Fruit fly (Drosophila melanogaster) whole organism, pupa: ENCODE measurements around the gene CG10237.

Experiments
- CG12605 ChIP-seq: fragments of 200-800 bp; sonication (Bioruptor generic); IDR thresholded peaks from 2 replicates; pipeline ENCODE4 v1.3.6; 2022; ENCODE audit warnings: missing biosample characterization, missing genetic modification characterization
- CG14655 ChIP-seq: fragments of 200-800 bp; sonication (Bioruptor generic); optimal IDR thresholded peaks from 3 replicates; lab custom pipeline; 2017; ENCODE audit warnings: mild to moderate bottlenecking, missing biosample characterization, missing genetic modification reagents, missing genetic modification characterization
- CG15710 ChIP-seq: fragments of 200-800 bp; sonication (Bioruptor generic); optimal IDR thresholded peaks from 2 replicates; lab custom pipeline; 2018; ENCODE audit warnings: missing biosample characterization, mild to moderate bottlenecking, missing genetic modification characterization, moderate library complexity
- CG32121 ChIP-seq: fragments of 200-800 bp; sonication (Bioruptor generic); IDR thresholded peaks from 2 replicates; pipeline ENCODE4 v1.3.6; 2022; ENCODE audit warnings: missing biosample characterization, missing genetic modification characterization
- CG4496 ChIP-seq: fragments of 200-800 bp; sonication (Bioruptor generic); IDR thresholded peaks from 3 replicates; pipeline ENCODE4 v1.3.6; 2022; ENCODE audit warnings: missing biosample characterization, missing genetic modification characterization
- CG9948 ChIP-seq: fragments of 200-800 bp; sonication (Bioruptor generic); optimal IDR thresholded peaks from 2 replicates; lab custom pipeline; 2018; ENCODE audit warnings: missing biosample characterization, mild to moderate bottlenecking, missing genetic modification characterization, moderate library complexity
- EcR ChIP-seq: fragments of 200-800 bp; sonication (Bioruptor generic); optimal IDR thresholded peaks from 3 replicates; lab custom pipeline; 2019; ENCODE audit warnings: missing biosample characterization, missing genetic modification characterization, mild to moderate bottlenecking, moderate library complexity, missing genetic modification reagents
- Ets98B ChIP-seq: fragments of 200-800 bp; sonication (Bioruptor generic); IDR thresholded peaks from 2 replicates; pipeline ENCODE4 v1.3.6; 2022; ENCODE audit warnings: missing biosample characterization, missing genetic modification characterization
- fd96Ca ChIP-seq: fragments of 200-800 bp; sonication (Bioruptor generic); IDR thresholded peaks from 3 replicates; pipeline ENCODE4 v1.3.6; 2022; ENCODE audit warnings: missing biosample characterization, missing genetic modification characterization
- rn ChIP-seq: fragments of 200-800 bp; sonication (Bioruptor generic); IDR thresholded peaks from 2 replicates; pipeline ENCODE4 v1.3.6; 2022; ENCODE audit warnings: missing biosample characterization, missing genetic modification characterization

Gene CG10237

DNA sequence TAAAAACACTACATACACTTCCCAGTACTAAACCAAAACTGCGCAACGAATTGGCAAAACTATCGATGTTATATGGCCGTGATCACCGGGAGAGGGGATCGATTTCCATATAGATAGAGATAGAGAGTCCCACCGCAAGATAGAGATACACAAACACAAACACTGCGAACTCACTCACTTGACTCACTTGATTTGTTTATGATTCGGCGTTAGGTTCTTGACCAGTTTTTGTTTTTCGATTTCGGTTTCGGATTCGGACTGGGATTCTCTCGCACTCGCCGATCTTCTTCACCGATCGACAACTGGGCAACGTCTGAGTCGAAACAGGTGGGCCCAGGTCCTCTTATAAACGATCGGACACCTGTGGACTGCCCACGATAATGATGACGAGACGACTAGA lies 52.8 kb downstream of the CG10237 start, which contains the start of gene CG17549:
CG17549 (minus strand) TSS at position 327 of the 400 bp plus-strand sequence.
- TF ChIP-seq Ets98B (no peak), CG4496 (GFP tag; lab: Robert Waterston, UW) (0 out of 3 replicates have a peak, but pooled peaks have one; percentile 6)

- peak; percentile 25 for TF ChIP-seq EcR
- no peak for TF ChIP-seq CG12605 (GFP tag; lab: Robert Waterston, UW)
Observed at dm6 chr2L:19388966-19389365, 53.6 kb downstream of the CG10237 start.

DNA sequence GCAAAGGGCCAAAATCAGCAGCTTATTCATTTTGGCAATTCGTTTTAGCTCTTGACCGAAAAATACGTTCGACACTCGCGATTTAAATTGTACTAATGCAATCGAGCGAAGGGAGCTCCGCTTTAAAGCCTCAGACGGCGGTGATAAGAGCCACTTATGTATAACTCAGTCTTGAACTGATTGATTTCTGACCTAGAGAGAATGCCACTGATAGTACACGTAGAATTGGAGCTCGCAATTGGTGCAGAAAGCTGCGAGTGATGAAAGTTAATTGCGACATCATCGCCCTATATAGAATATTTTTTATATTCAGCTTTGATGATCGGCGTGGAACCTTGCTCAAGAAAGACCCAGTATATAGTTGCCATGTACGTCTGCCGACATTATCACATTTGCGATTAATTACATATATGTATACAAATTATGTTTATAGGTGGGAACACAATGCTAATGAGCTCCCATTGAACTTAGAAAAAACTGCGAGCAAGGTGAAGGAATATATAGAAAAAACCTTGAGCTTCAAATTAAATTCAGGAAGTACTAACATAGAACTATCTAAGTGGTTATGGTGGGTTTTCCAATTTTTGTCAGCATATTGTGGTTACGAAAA lies 56.3 kb downstream of the CG10237 start, which contains the start of gene fon:
fon (minus strand) TSS at position 100 of the 610 bp plus-strand sequence.
- TF ChIP-seq CG14655 (GFP tag; lab: Kevin White, UChicago) (no peak), CG12605 (GFP tag; lab: Robert Waterston, UW) (no peak), CG32121 (GFP tag; lab: Robert Waterston, UW) (no peak), rn (GFP tag; lab: Robert Waterston, UW) (no peak), fd96Ca (GFP tag; lab: Robert Waterston, UW) (no peak), CG9948 (tag; lab: Kevin White, UChicago) (no peak), CG15710 (no peak)
- TF ChIP-seq, all 21 proteins: peak for 0
